Fruit fly (Drosophila melanogaster): Measurements from ENCODE around the gene 5-HT2B.

dm6 chr3R:8654058-8654457 is 76.1 kb downstream of the 5-HT2B start:
- no peak for TF ChIP-seq eg (GFP tag; IDR thresholded peaks at IDR 0.05)
- no peak for TF ChIP-seq topi (GFP tag; optimal IDR thresholded peaks at IDR 0.05)
- TF ChIP-seq Ets21C (GFP tag; optimal IDR thresholded peaks at IDR 0.05): no peak
- TF ChIP-seq Lpt (GFP tag; optimal IDR thresholded peaks at IDR 0.05): no peak

Measured in whole organism, prepupa.